Fruit fly (Drosophila melanogaster): ENCODE measurements around the gene CtsK1.

CtsK1 gene

dm6 chr3L:14004041-14004407, 10.0 kb downstream of the CtsK1 start (continued):
- TF ChIP-seq cg (GFP tag; optimal IDR thresholded peaks at IDR 0.05) (peak; percentile 91), pan (optimal IDR thresholded peaks at IDR 0.05) (no peak), pan (GFP tag; optimal IDR thresholded peaks at IDR 0.05 in 1 of 2, IDR thresholded peaks at IDR 0.05 in 1 of 2) (peak in 1 of 2 experiments; percentile 37), CG2875 (GFP tag; optimal IDR thresholded peaks at IDR 0.05) (no peak), Ptx1 (GFP tag; IDR thresholded peaks at IDR 0.05) (no peak), Spps (tag; optimal IDR thresholded peaks at IDR 0.05) (no peak), NC2β (GFP tag; optimal IDR thresholded peaks at IDR 0.05) (peak; percentile 30), CG16863 (GFP tag; optimal IDR thresholded peaks at IDR 0.05) (no peak), ken (GFP tag; IDR thresholded peaks at IDR 0.05) (no peak), Jarid2 (GFP tag; optimal IDR thresholded peaks at IDR 0.05) (no peak), Antp (GFP tag; optimal IDR thresholded peaks at IDR 0.05) (no peak), Awh (GFP tag; IDR thresholded peaks at IDR 0.05) (no peak), ap (GFP tag; IDR thresholded peaks at IDR 0.05) (no peak), inv (GFP tag; IDR thresholded peaks at IDR 0.05; ENCODE audit: partially characterized antibody) (no peak), BEAF-32 (GFP tag; optimal IDR thresholded peaks at IDR 0.05) (peak; percentile 8), fru (optimal IDR thresholded peaks at IDR 0.05) (no peak), CG9215 (GFP tag; IDR thresholded peaks at IDR 0.05) (no peak; the same call in 1 of the 2 replicates), cato (GFP tag; optimal IDR thresholded peaks at IDR 0.05; ENCODE audit: borderline replicate concordance) (no peak), Sin3A (optimal IDR thresholded peaks at IDR 0.05) (no peak), CG17612 (GFP tag; IDR thresholded peaks at IDR 0.05) (no peak), danr (GFP tag; IDR thresholded peaks at IDR 0.05) (no peak), Ssrp (tag; optimal IDR thresholded peaks at IDR 0.05) (no peak), exex (tag; optimal IDR thresholded peaks at IDR 0.05) (no peak), ind (GFP tag; optimal IDR thresholded peaks at IDR 0.05) (no peak), lbe (GFP tag; optimal IDR thresholded peaks at IDR 0.05) (no peak), Atf6 (GFP tag; IDR thresholded peaks at IDR 0.05) (no peak), Nf-YB (GFP tag; optimal IDR thresholded peaks at IDR 0.05) (peak; percentile 12), CG16815 (GFP tag; optimal IDR thresholded peaks at IDR 0.05) (no peak), CG11695 (GFP tag; IDR thresholded peaks at IDR 0.05) (no peak), dati (GFP tag; IDR thresholded peaks at IDR 0.05) (no peak), tap (tag; optimal IDR thresholded peaks at IDR 0.05) (no peak), wek (GFP tag; optimal IDR thresholded peaks at IDR 0.05) (peak; percentile 11), chinmo (GFP tag; IDR thresholded peaks at IDR 0.05; ENCODE audit: partially characterized antibody) (peak; percentile 89; the same call in 3 of the 4 replicates), CG11093 (GFP tag; IDR thresholded peaks at IDR 0.05) (peak; percentile 27; the same call in 1 of the 3 replicates), bigmax (GFP tag; optimal IDR thresholded peaks at IDR 0.05) (no peak), CG14014 (GFP tag; IDR thresholded peaks at IDR 0.05) (no peak), Mes4 (GFP tag; optimal IDR thresholded peaks at IDR 0.05) (no peak), crp (GFP tag; optimal IDR thresholded peaks at IDR 0.05) (no peak), CG1233 (GFP tag; optimal IDR thresholded peaks at IDR 0.05) (peak; percentile 41), CG10543 (GFP tag; optimal IDR thresholded peaks at IDR 0.05) (peak; percentile 66), CG13123 (GFP tag; optimal IDR thresholded peaks at IDR 0.05) (peak; percentile 25), ssp (GFP tag; IDR thresholded peaks at IDR 0.05) (no peak), fd102C (GFP tag; optimal IDR thresholded peaks at IDR 0.05) (no peak), CG12236 (GFP tag; optimal IDR thresholded peaks at IDR 0.05) (no peak), CG17359 (tag; optimal IDR thresholded peaks at IDR 0.05) (no peak), CG3847 (GFP tag; IDR thresholded peaks at IDR 0.05) (peak; percentile 5; the same call in 1 of the 2 replicates), CG17328 (GFP tag; IDR thresholded peaks at IDR 0.05) (peak; percentile 32; the same call in 1 of the 2 replicates), CG1602 (GFP tag; optimal IDR thresholded peaks at IDR 0.05) (no peak), Hr51 (GFP tag; optimal IDR thresholded peaks at IDR 0.05) (no peak), CG16813 (GFP tag; IDR thresholded peaks at IDR 0.05; ENCODE audit: partially characterized antibody) (no peak), phol (tag; optimal IDR thresholded peaks at IDR 0.05) (peak; percentile 43), CG17802 (tag; optimal IDR thresholded peaks at IDR 0.05) (no peak)

Data from whole organism, embryonic.